Worm (Caenorhabditis elegans) whole organism, mixed stage, embryonic: ENCODE data around the gene oops-1.

Source experiments
- ces-1 ChIP-seq: fragments of 150-350 bp; optimal IDR thresholded peaks from 2 replicates; lab custom pipeline; 2014; ENCODE audit warnings: missing biosample characterization, missing genetic modification reagents, missing genetic modification characterization
- elt-1 ChIP-seq: sonication (generic microtip); optimal IDR thresholded peaks from 2 replicates; lab custom pipeline; 2017; ENCODE audit warnings: missing genetic modification characterization, mild to moderate bottlenecking, missing compliant biosample characterization, antibody characterized with exemption, moderate library complexity, borderline replicate concordance; ENCODE audit not compliant: insufficient read depth
- lin-13 ChIP-seq: fragments of 150-350 bp; optimal IDR thresholded peaks from 2 replicates; lab custom pipeline; 2014; ENCODE audit warnings: missing biosample characterization, missing genetic modification characterization
- lsy-2 ChIP-seq: fragments of 150-350 bp; optimal IDR thresholded peaks from 2 replicates; lab custom pipeline; 2014; ENCODE audit warnings: missing biosample characterization, missing genetic modification characterization
- mls-2 ChIP-seq: sonication (generic microtip); optimal IDR thresholded peaks from 2 replicates; lab custom pipeline; 2016; ENCODE audit warnings: mild to moderate bottlenecking, missing genetic modification characterization, moderate library complexity, missing compliant biosample characterization
- nhr-237 ChIP-seq: fragments of 150-350 bp; optimal IDR thresholded peaks from 2 replicates; lab custom pipeline; 2014; ENCODE audit warnings: missing biosample characterization, missing genetic modification characterization
- nhr-28 ChIP-seq: fragments of 150-350 bp; optimal IDR thresholded peaks from 2 replicates; lab custom pipeline; 2014; ENCODE audit warnings: missing biosample characterization, missing genetic modification characterization
- zip-8 ChIP-seq: fragments of 150-350 bp; optimal IDR thresholded peaks from 2 replicates; lab custom pipeline; 2014; ENCODE audit warnings: missing biosample characterization, missing genetic modification characterization

ce11 chrIV:5834182-5834581 is 20.2 kb upstream of the oops-1 start:
- TF ChIP-seq mls-2 (no peak), nhr-237 (tag; lab: Kevin White, UChicago) (no peak), ces-1 (GFP tag; lab: Kevin White, UChicago) (no peak), nhr-28 (no peak), zip-8 (no peak), lsy-2 (tag; lab: Kevin White, UChicago) (no peak), elt-1 (tag; lab: Kevin White, UChicago) (no peak), lin-13 (tag; lab: Kevin White, UChicago) (no peak)
